Worm (Caenorhabditis elegans): ENCODE data around the gene Y59C2A.2.

- TF ChIP-seq aly-2 (tag; optimal IDR thresholded peaks at IDR 0.05) (no peak), zag-1 (tag; optimal IDR thresholded peaks at IDR 0.05) (no peak), nhr-11 (tag; optimal IDR thresholded peaks at IDR 0.05) (no peak), nhr-21 (tag; optimal IDR thresholded peaks at IDR 0.05) (no peak), ZK546.5 (tag; optimal IDR thresholded peaks at IDR 0.05) (no peak), unc-62 (GFP tag; optimal IDR thresholded peaks at IDR 0.05) (no peak), elt-1 (tag; optimal IDR thresholded peaks at IDR 0.05) (no peak), nhr-77 (tag; optimal IDR thresholded peaks at IDR 0.05) (no peak), lin-13 (GFP tag; optimal IDR thresholded peaks at IDR 0.05) (no peak), lsy-2 (tag; optimal IDR thresholded peaks at IDR 0.05) (no peak), unc-55 (GFP tag; optimal IDR thresholded peaks at IDR 0.05) (no peak)
Observed at ce11 chrII:2225608-2226007, 21.7 kb upstream of the Y59C2A.2 start, which contains the start of gene F54A3.5.

All from whole organism, L2 larva.